Worm (Caenorhabditis elegans): ENCODE data around the gene F47B7.4.

DNA sequence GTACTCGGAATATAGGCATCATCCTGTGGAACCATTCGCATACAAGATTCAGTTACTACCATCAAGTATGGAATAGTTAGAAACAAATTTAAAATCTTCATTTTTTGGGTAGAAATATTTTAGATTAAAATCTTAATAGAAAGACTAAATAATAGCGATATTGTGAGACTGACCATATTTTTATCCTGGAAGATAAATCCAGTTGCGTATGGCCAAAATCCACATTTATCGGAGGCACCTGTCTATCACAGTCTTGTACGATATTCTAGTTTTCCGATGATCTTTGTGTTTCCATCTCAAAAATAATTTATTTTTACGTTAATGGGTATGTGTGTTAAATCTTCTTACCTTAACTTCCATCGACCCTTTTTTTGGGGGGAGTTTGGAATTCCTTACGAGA, 2.2 kb downstream of the F47B7.4 start, which contains the start of gene F47B7.3:
- TF ChIP-seq flt-1 (GFP tag; IDR thresholded peaks at IDR 0.05) (no peak), ama-1 (optimal IDR thresholded peaks at IDR 0.05) (no peak), tbx-37 (GFP tag; conservative IDR thresholded peaks at IDR 0.05) (no peak), ceh-36 (tag; optimal IDR thresholded peaks at IDR 0.05) (no peak), hmg-4 (GFP tag; optimal IDR thresholded peaks at IDR 0.05) (no peak), ceh-13 (GFP tag; optimal IDR thresholded peaks at IDR 0.05) (no peak), tbx-11 (GFP tag; IDR thresholded peaks at IDR 0.05) (no peak), hnd-1 (tag; optimal IDR thresholded peaks at IDR 0.05) (no peak), pes-1 (GFP tag; IDR thresholded peaks at IDR 0.05) (no peak)

Data from whole organism, early embryonic.